2 fruit fly cellular contexts compared by ENCODE assay signal in the genomic region with DNA sequence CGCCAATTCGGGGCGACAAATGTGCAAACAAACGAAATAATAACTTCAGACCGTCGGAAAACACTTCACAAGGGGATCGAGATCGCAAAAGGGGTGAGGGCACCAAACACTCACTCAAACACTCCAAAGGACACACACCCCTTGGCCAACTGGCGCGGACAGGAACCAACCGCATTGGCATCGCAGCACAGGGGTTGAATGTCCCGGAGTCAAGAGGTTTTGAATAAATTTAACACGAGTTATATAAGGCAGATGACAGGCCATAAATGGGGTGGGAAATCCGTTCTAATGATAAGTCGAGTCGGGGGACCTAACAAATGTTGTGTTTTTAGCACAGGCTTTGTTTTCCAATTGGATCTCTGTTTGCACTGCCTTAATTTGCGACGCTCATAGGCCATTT.
A peak's percentile ranks its signal among the peaks of the same experiment; 100 is the strongest.
TF ChIP-seq lines count a peak whose summit lies in the region.

No protein-coding gene starts in this region.

- no peak for TF ChIP-seq CTCF in whole organism, embryonic (GFP tag; optimal IDR thresholded peaks at IDR 0.05; lab: Kevin White, UChicago)

TF ChIP-seq in whole organism, embryonic, 481 proteins besides CTCF, POLR2A, EP300 and RAD21:
- peak; percentile 80 for TF ChIP-seq tap (tag; optimal IDR thresholded peaks at IDR 0.05; lab: Kevin White, UChicago)
- TF ChIP-seq gsb-n (tag; optimal IDR thresholded peaks at IDR 0.05; lab: Kevin White, UChicago): peak; percentile 13
- no peak for TF ChIP-seq CG3281 (GFP tag; optimal IDR thresholded peaks at IDR 0.05; lab: Kevin White, UChicago)
- peak; percentile 6 for TF ChIP-seq nerfin-1 (tag; optimal IDR thresholded peaks at IDR 0.05; lab: Kevin White, UChicago)
- TF ChIP-seq ems (GFP tag; optimal IDR thresholded peaks at IDR 0.05; lab: Kevin White, UChicago): no peak
- TF ChIP-seq vvl (GFP tag; IDR thresholded peaks at IDR 0.05; lab: Robert Waterston, UW): peak; percentile 38; the same call in 1 of the 2 replicates
- no peak for TF ChIP-seq abd-A (tag; optimal IDR thresholded peaks at IDR 0.05; lab: Kevin White, UChicago)
- TF ChIP-seq pros (GFP tag; optimal IDR thresholded peaks at IDR 0.05; lab: Kevin White, UChicago): peak; percentile 83
- TF ChIP-seq Antp (GFP tag; optimal IDR thresholded peaks at IDR 0.05; lab: Kevin White, UChicago): no peak
- TF ChIP-seq Dip2 (GFP tag; IDR thresholded peaks at IDR 0.05; lab: Robert Waterston, UW): no peak
- TF ChIP-seq Kr (GFP tag; optimal IDR thresholded peaks at IDR 0.05; lab: Kevin White, UChicago): peak; percentile 64
- no peak for TF ChIP-seq CG4820 (GFP tag; optimal IDR thresholded peaks at IDR 0.05; lab: Kevin White, UChicago)
- no peak for TF ChIP-seq fu2 (GFP tag; optimal IDR thresholded peaks at IDR 0.05; lab: Kevin White, UChicago)
- TF ChIP-seq CG12659 (GFP tag; optimal IDR thresholded peaks at IDR 0.05; lab: Kevin White, UChicago): no peak
- no peak for TF ChIP-seq CG30020 (tag; optimal IDR thresholded peaks at IDR 0.05; lab: Kevin White, UChicago)
- no peak for TF ChIP-seq CG3726 (GFP tag; IDR thresholded peaks at IDR 0.05; lab: Robert Waterston, UW)
- peak in 1 of 2 experiments; percentile 42 for TF ChIP-seq tll (GFP tag; optimal IDR thresholded peaks at IDR 0.05; lab: Kevin White, UChicago)
- no peak for TF ChIP-seq CG32767 (GFP tag; IDR thresholded peaks at IDR 0.05; lab: Robert Waterston, UW)
- peak; percentile 5 for TF ChIP-seq Nf-YC (tag; optimal IDR thresholded peaks at IDR 0.05; lab: Kevin White, UChicago)
- no peak for TF ChIP-seq ato (GFP tag; IDR thresholded peaks at IDR 0.05; lab: Robert Waterston, UW; ENCODE audit: partially characterized antibody)
- peak; percentile 22 for TF ChIP-seq Hmr (GFP tag; optimal IDR thresholded peaks at IDR 0.05; lab: Kevin White, UChicago)
- TF ChIP-seq gce (GFP tag; IDR thresholded peaks at IDR 0.05; lab: Robert Waterston, UW): no peak
- no peak for TF ChIP-seq CG1233 (GFP tag; optimal IDR thresholded peaks at IDR 0.05; lab: Kevin White, UChicago)
- no peak for TF ChIP-seq unpg (GFP tag; optimal IDR thresholded peaks at IDR 0.05; lab: Kevin White, UChicago)
- peak in 1 of 2 experiments; percentile 69 for TF ChIP-seq Pdp1 (GFP tag; optimal IDR thresholded peaks at IDR 0.05; lab: Kevin White, UChicago)
- TF ChIP-seq CG10147 (GFP tag; optimal IDR thresholded peaks at IDR 0.05; lab: Kevin White, UChicago): no peak
- 0 out of 2 replicates have a peak, but pooled peaks have one; percentile 10 for TF ChIP-seq CG5953 (GFP tag; IDR thresholded peaks at IDR 0.05; lab: Robert Waterston, UW)
- TF ChIP-seq oc (tag; optimal IDR thresholded peaks at IDR 0.05; lab: Kevin White, UChicago): peak; percentile 14

TF ChIP-seq in whole organism, prepupa, 60 proteins besides CTCF, POLR2A, EP300 and RAD21:
- TF ChIP-seq vri (GFP tag; optimal IDR thresholded peaks at IDR 0.05; lab: Kevin White, UChicago) (peak; percentile 24), svp (GFP tag; lab: Kevin White, UChicago) (peak; percentile 46), eg (GFP tag; IDR thresholded peaks at IDR 0.05; lab: Robert Waterston, UW) (no peak), Eip78C (GFP tag; lab: Kevin White, UChicago) (peak; percentile 38)
